Fruit fly (Drosophila melanogaster) whole organism, embryonic: ENCODE measurements around the gene CG31826.

Experiments
- ATbp ChIP-seq: fragments of 200-800 bp; sonication (Bioruptor generic); optimal IDR thresholded peaks from 2 replicates; lab custom pipeline; 2017; ENCODE audit warnings: missing biosample characterization, mild to moderate bottlenecking, missing genetic modification characterization, missing genetic modification reagents
- Abd-B ChIP-seq: fragments of 200-800 bp; sonication (Bioruptor generic); optimal IDR thresholded peaks from 2 replicates; lab custom pipeline; 2018; ENCODE audit warnings: missing biosample characterization, mild to moderate bottlenecking, missing genetic modification characterization, moderate library complexity
- CG10267 ChIP-seq: fragments of 200-800 bp; sonication (Bioruptor generic); optimal IDR thresholded peaks from 2 replicates; lab custom pipeline; 2018; ENCODE audit warnings: missing biosample characterization, mild to moderate bottlenecking, missing genetic modification characterization, moderate library complexity
- CG12155 ChIP-seq: fragments of 200-800 bp; sonication (Bioruptor generic); optimal IDR thresholded peaks from 3 replicates; lab custom pipeline; 2016; ENCODE audit warnings: missing biosample characterization, missing genetic modification characterization
- CG14860 ChIP-seq: fragments of 200-800 bp; sonication (Bioruptor generic); IDR thresholded peaks from 3 replicates; pipeline ENCODE4 v1.3.6; 2022; ENCODE audit warnings: missing biosample characterization, missing genetic modification characterization; ENCODE audit not compliant: partially characterized antibody
- CG1529 ChIP-seq: fragments of 200-800 bp; sonication (Bioruptor generic); optimal IDR thresholded peaks from 3 replicates; lab custom pipeline; 2018; ENCODE audit warnings: missing biosample characterization, missing genetic modification characterization
- CG16815 ChIP-seq: fragments of 200-800 bp; sonication (Bioruptor generic); optimal IDR thresholded peaks from 3 replicates; lab custom pipeline; 2017; ENCODE audit warnings: missing biosample characterization, mild to moderate bottlenecking, missing genetic modification characterization
- CG2120 ChIP-seq: fragments of 200-800 bp; sonication (Bioruptor generic); optimal IDR thresholded peaks from 3 replicates; lab custom pipeline; 2016; ENCODE audit warnings: missing biosample characterization, missing genetic modification characterization
- CG2678 ChIP-seq: fragments of 200-800 bp; sonication (Bioruptor generic); optimal IDR thresholded peaks from 3 replicates; lab custom pipeline; 2019; ENCODE audit warnings: missing biosample characterization, mild to moderate bottlenecking, missing genetic modification characterization, moderate library complexity
- CG30020 ChIP-seq: fragments of 200-800 bp; optimal IDR thresholded peaks from 2 replicates; lab custom pipeline; 2019; ENCODE audit warnings: missing biosample characterization, mild to moderate bottlenecking, missing genetic modification characterization, moderate library complexity
- CG3407 ChIP-seq: fragments of 200-800 bp; sonication (Bioruptor generic); optimal IDR thresholded peaks from 2 replicates; lab custom pipeline; 2018; ENCODE audit warnings: missing biosample characterization, mild to moderate bottlenecking, missing genetic modification characterization
- CG7372 ChIP-seq: fragments of 200-800 bp; sonication (Bioruptor generic); IDR thresholded peaks from 2 replicates; pipeline ENCODE4 v1.3.6; 2022; ENCODE audit warnings: missing biosample characterization, missing genetic modification characterization
- CG7928 ChIP-seq: fragments of 200-800 bp; sonication (Bioruptor generic); optimal IDR thresholded peaks from 2 replicates; lab custom pipeline; 2017; ENCODE audit warnings: missing biosample characterization, mild to moderate bottlenecking, missing genetic modification characterization
- CG7963 ChIP-seq: fragments of 200-800 bp; sonication (Bioruptor generic); IDR thresholded peaks from 3 replicates; pipeline ENCODE4 v1.3.6; 2022; ENCODE audit warnings: missing biosample characterization, missing genetic modification characterization; ENCODE audit not compliant: partially characterized antibody
- CG8290 ChIP-seq, 3 experiments: fragments of 200-800 bp; sonication (Bioruptor generic); optimal IDR thresholded peaks; 2 replicates each; lab custom pipeline; 2016 to 2019; ENCODE audit warnings: missing biosample characterization in 3 of 3, missing genetic modification characterization in 3 of 3, mild to moderate bottlenecking in 2 of 3, moderate library complexity in 1 of 3
- CG9932 ChIP-seq: fragments of 200-800 bp; sonication (Bioruptor generic); IDR thresholded peaks from 2 replicates; pipeline ENCODE4 v1.3.6; 2022; ENCODE audit warnings: missing biosample characterization, missing genetic modification characterization
- D ChIP-seq, 2 experiments: fragments of 200-800 bp in 1 of 2; fragments of >200 bp in 1 of 2; sonication (Bioruptor generic) in 1 of 2; optimal IDR thresholded peaks; 2 replicates in 1 of 2; 3 replicates in 1 of 2; lab custom pipeline; 2017; ENCODE audit warnings: mild to moderate bottlenecking in 1 of 2, missing biosample characterization in 1 of 2, missing genetic modification characterization in 1 of 2, missing genetic modification reagents in 1 of 2
- Deaf1 ChIP-seq: fragments of 200-800 bp; optimal IDR thresholded peaks from 3 replicates; lab custom pipeline; 2019; ENCODE audit warnings: missing biosample characterization, mild to moderate bottlenecking, missing genetic modification characterization, moderate library complexity
- Doc2 ChIP-seq: fragments of 200-800 bp; sonication (Bioruptor generic); IDR thresholded peaks from 2 replicates; pipeline ENCODE4 v1.3.6; 2022; ENCODE audit warnings: missing biosample characterization, missing genetic modification characterization
- ERR ChIP-seq: fragments of 200-800 bp; sonication (Bioruptor generic); optimal IDR thresholded peaks from 2 replicates; lab custom pipeline; 2016; ENCODE audit warnings: missing biosample characterization, missing genetic modification characterization
- Kr ChIP-seq: fragments of 200-800 bp; sonication (Bioruptor generic); optimal IDR thresholded peaks from 2 replicates; lab custom pipeline; 2017; ENCODE audit warnings: missing biosample characterization, mild to moderate bottlenecking, missing genetic modification characterization
- Lhr ChIP-seq: fragments of 200-800 bp; sonication (Bioruptor generic); optimal IDR thresholded peaks from 3 replicates; lab custom pipeline; 2017; ENCODE audit warnings: mild to moderate bottlenecking, missing biosample characterization, missing genetic modification reagents, missing genetic modification characterization
- MBD-R2 ChIP-seq: fragments of 200-800 bp; sonication (Bioruptor generic); IDR thresholded peaks from 2 replicates; pipeline ENCODE4 v1.3.6; 2022; ENCODE audit warnings: missing biosample characterization, missing genetic modification characterization
- Med ChIP-seq: fragments of 200-800 bp; sonication (Bioruptor generic); peaks from one replicate; lab custom pipeline; 2016; ENCODE audit warnings: missing biosample characterization, missing genetic modification characterization, mild to moderate bottlenecking, inconsistent platforms, moderate library complexity
- Mes4 ChIP-seq: fragments of 200-800 bp; sonication (Bioruptor generic); optimal IDR thresholded peaks from 2 replicates; lab custom pipeline; 2016; ENCODE audit warnings: missing biosample characterization, missing genetic modification characterization
- Optix ChIP-seq: fragments of 200-800 bp; sonication (Bioruptor generic); IDR thresholded peaks from 3 replicates; pipeline ENCODE4 v1.3.6; 2022; ENCODE audit warnings: missing biosample characterization, missing genetic modification characterization
- Tbp ChIP-seq: fragments of >200 bp; optimal IDR thresholded peaks from 2 replicates; lab custom pipeline; 2018; ENCODE audit warnings: missing biosample characterization, missing genetic modification characterization
- amos ChIP-seq: fragments of 200-800 bp; sonication (Bioruptor generic); IDR thresholded peaks from 2 replicates; pipeline ENCODE4 v1.3.6; 2022; ENCODE audit warnings: missing biosample characterization, missing genetic modification characterization; ENCODE audit not compliant: partially characterized antibody
- cato ChIP-seq: fragments of 200-800 bp; sonication (Bioruptor generic); optimal IDR thresholded peaks from 2 replicates; lab custom pipeline; 2016; ENCODE audit warnings: missing biosample characterization, missing genetic modification characterization, borderline replicate concordance
- caup ChIP-seq: fragments of 200-800 bp; sonication (Bioruptor generic); optimal IDR thresholded peaks from 3 replicates; lab custom pipeline; 2017; ENCODE audit warnings: missing biosample characterization, mild to moderate bottlenecking, missing genetic modification characterization, moderate library complexity; ENCODE audit not compliant: severe bottlenecking
- croc ChIP-seq: fragments of 200-800 bp; sonication (Bioruptor generic); conservative IDR thresholded peaks from 3 replicates; pipeline ENCODE4 v1.3.6; 2022; ENCODE audit warnings: missing biosample characterization, missing genetic modification characterization
- crol ChIP-seq: fragments of 200-800 bp; sonication (Bioruptor generic); IDR thresholded peaks from 2 replicates; pipeline ENCODE4 v1.3.6; 2022; ENCODE audit warnings: missing biosample characterization, missing genetic modification characterization
- dimm ChIP-seq: fragments of 200-800 bp; sonication (Bioruptor generic); IDR thresholded peaks from 2 replicates; pipeline ENCODE4 v1.3.6; 2022; ENCODE audit warnings: missing biosample characterization, missing genetic modification characterization
- dmrt99B ChIP-seq: fragments of 200-800 bp; sonication (Bioruptor generic); optimal IDR thresholded peaks from 2 replicates; lab custom pipeline; 2018; ENCODE audit warnings: missing biosample characterization, mild to moderate bottlenecking, missing genetic modification characterization, moderate library complexity
- dpn ChIP-seq, 2 experiments: fragments of 200-800 bp; sonication (Bioruptor generic); optimal IDR thresholded peaks; 3 replicates each; lab custom pipeline; 2016; ENCODE audit warnings: missing biosample characterization in 2 of 2, missing genetic modification characterization in 2 of 2
- hkb ChIP-seq, 2 experiments: fragments of 200-800 bp in 1 of 2; fragments of >200 bp in 1 of 2; sonication (Bioruptor generic) in 1 of 2; IDR thresholded peaks in 1 of 2; optimal IDR thresholded peaks in 1 of 2; 2 replicates each; pipeline versions ENCODE4 v1.3.6 to Lab custom; 2017 to 2022; ENCODE audit warnings: missing biosample characterization in 1 of 2, missing genetic modification characterization in 1 of 2
- inv ChIP-seq: fragments of 200-800 bp; sonication (Bioruptor generic); IDR thresholded peaks from 2 replicates; pipeline ENCODE4 v1.3.6; 2022; ENCODE audit warnings: missing biosample characterization, missing genetic modification characterization; ENCODE audit not compliant: partially characterized antibody
- kay ChIP-seq: fragments of 200-800 bp; sonication (Bioruptor generic); optimal IDR thresholded peaks from 2 replicates; lab custom pipeline; 2016; ENCODE audit warnings: missing biosample characterization, missing genetic modification characterization
- lilli ChIP-seq: fragments of 200-800 bp; sonication (Bioruptor generic); optimal IDR thresholded peaks from 3 replicates; lab custom pipeline; 2016; ENCODE audit warnings: missing biosample characterization, missing genetic modification characterization
- phol ChIP-seq: fragments of 200-800 bp; sonication (Bioruptor generic); optimal IDR thresholded peaks from 3 replicates; lab custom pipeline; 2018; ENCODE audit warnings: missing biosample characterization, mild to moderate bottlenecking, missing genetic modification characterization, moderate library complexity
- pita ChIP-seq: fragments of 200-800 bp; sonication (Bioruptor generic); optimal IDR thresholded peaks from 2 replicates; lab custom pipeline; 2017; ENCODE audit warnings: missing biosample characterization, mild to moderate bottlenecking, missing genetic modification characterization
- pnt ChIP-seq: fragments of 200-800 bp; sonication (Bioruptor generic); optimal IDR thresholded peaks from 3 replicates; lab custom pipeline; 2016; ENCODE audit warnings: missing biosample characterization, missing genetic modification characterization
- psq ChIP-seq: fragments of 200-800 bp; sonication (Bioruptor generic); optimal IDR thresholded peaks from 2 replicates; lab custom pipeline; 2017; ENCODE audit warnings: missing biosample characterization, missing genetic modification characterization
- ranshi ChIP-seq: fragments of 200-800 bp; sonication (Bioruptor generic); IDR thresholded peaks from 2 replicates; pipeline ENCODE4 v1.3.6; 2022; ENCODE audit warnings: missing biosample characterization, missing genetic modification characterization
- shn ChIP-seq: fragments of 200-800 bp; sonication (Bioruptor generic); optimal IDR thresholded peaks from 3 replicates; lab custom pipeline; 2016; ENCODE audit warnings: missing biosample characterization, missing genetic modification characterization
- sim ChIP-seq: fragments of 200-800 bp; sonication (Bioruptor generic); IDR thresholded peaks from 2 replicates; pipeline ENCODE4 v1.3.6; 2022; ENCODE audit warnings: missing biosample characterization, missing genetic modification characterization
- tx ChIP-seq: fragments of 200-800 bp; sonication (Bioruptor generic); optimal IDR thresholded peaks from 2 replicates; lab custom pipeline; 2016; ENCODE audit warnings: missing biosample characterization, missing genetic modification characterization
- zfh1 ChIP-seq: fragments of 200-800 bp; sonication (Bioruptor generic); IDR thresholded peaks from 3 replicates; pipeline ENCODE4 v1.3.6; 2022; ENCODE audit warnings: missing biosample characterization, missing genetic modification characterization
- zfh2 ChIP-seq: fragments of 200-800 bp; sonication (Bioruptor generic); optimal IDR thresholded peaks from 2 replicates; lab custom pipeline; 2016; ENCODE audit warnings: missing biosample characterization, missing genetic modification characterization

CG31826 gene

DNA sequence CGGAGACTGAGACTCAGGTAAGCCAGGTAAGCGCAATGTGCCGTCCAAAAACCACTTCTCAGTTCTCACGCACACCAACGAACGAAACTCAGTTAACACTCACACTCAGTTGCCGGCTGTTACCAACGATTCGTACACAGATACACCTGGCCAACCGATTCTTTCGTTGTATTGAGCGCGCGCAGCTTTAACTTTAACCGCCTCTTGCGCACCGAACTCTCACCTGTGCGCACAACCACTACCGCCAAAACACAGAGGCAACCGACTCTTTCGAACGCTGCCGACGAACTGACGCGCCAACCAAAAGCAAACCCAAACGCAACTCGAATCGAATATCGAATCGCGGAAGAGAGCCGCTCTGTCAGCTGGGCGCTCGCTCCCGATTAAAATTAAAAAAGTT is 10.4 kb downstream of the CG31826 start, which contains the start of gene Gli (continued):
- TF ChIP-seq dmrt99B (tag; lab: Kevin White, UChicago): no peak
- peak; percentile 33; the same call in 1 of the 2 replicates for TF ChIP-seq inv (GFP tag; lab: Robert Waterston, UW)
- peak; percentile 85 for TF ChIP-seq Deaf1 (tag; lab: Kevin White, UChicago)
- TF ChIP-seq CG14860 (GFP tag; lab: Robert Waterston, UW): no peak
- no peak for TF ChIP-seq Tbp
- no peak for TF ChIP-seq CG2678 (tag; lab: Kevin White, UChicago)
- peak; percentile 43; the same call in 1 of the 2 replicates for TF ChIP-seq sim (GFP tag; lab: Robert Waterston, UW)
- TF ChIP-seq psq (GFP tag; lab: Kevin White, UChicago): no peak
- TF ChIP-seq CG7372 (GFP tag; lab: Robert Waterston, UW): no peak
- 0 out of 3 replicates have a peak, but pooled peaks have one; percentile 22 for TF ChIP-seq Optix (GFP tag; lab: Robert Waterston, UW)
- no peak for TF ChIP-seq CG7928 (GFP tag; lab: Kevin White, UChicago)
- no peak for TF ChIP-seq D (optimal IDR thresholded peaks at IDR 0.05; lab: Kevin White, UChicago)
- no peak for TF ChIP-seq D (GFP tag; optimal IDR thresholded peaks at IDR 0.05; lab: Kevin White, UChicago)
- peak; percentile 25 for TF ChIP-seq ERR (GFP tag; lab: Kevin White, UChicago)
- TF ChIP-seq CG2120: peak; percentile 1
- TF ChIP-seq CG10267 (tag; lab: Kevin White, UChicago): peak; percentile 7
- no peak for TF ChIP-seq CG30020
- TF ChIP-seq croc (GFP tag; lab: Robert Waterston, UW): no peak
- TF ChIP-seq Kr (GFP tag; lab: Kevin White, UChicago): no peak
- TF ChIP-seq dpn (GFP tag; optimal IDR thresholded peaks at IDR 0.05; lab: Kevin White, UChicago): peak in 1 of 2 experiments; percentile 58
- TF ChIP-seq lilli (GFP tag; lab: Kevin White, UChicago): no peak
- TF ChIP-seq Lhr (GFP tag; lab: Kevin White, UChicago): no peak
- no peak for TF ChIP-seq phol (tag; lab: Kevin White, UChicago)
- TF ChIP-seq ranshi: 0 out of 2 replicates have a peak, but pooled peaks have one; percentile 12
- peak; percentile 60 for TF ChIP-seq amos (GFP tag; lab: Robert Waterston, UW)
- TF ChIP-seq shn: no peak
- TF ChIP-seq MBD-R2: peak; percentile 40; the same call in 1 of the 2 replicates
- no peak for TF ChIP-seq CG1529 (GFP tag; lab: Kevin White, UChicago)
- TF ChIP-seq CG8290 (GFP tag; optimal IDR thresholded peaks at IDR 0.05; lab: Kevin White, UChicago): no peak
- TF ChIP-seq CG8290 (tag; optimal IDR thresholded peaks at IDR 0.05; lab: Kevin White, UChicago): peak in 1 of 2 experiments; percentile 85
- TF ChIP-seq kay: peak; percentile 21
- peak; percentile 48; the same call in 1 of the 3 replicates for TF ChIP-seq CG7963 (GFP tag; lab: Robert Waterston, UW)
- no peak for TF ChIP-seq pita
- TF ChIP-seq Doc2 (GFP tag; lab: Robert Waterston, UW): no peak
- TF ChIP-seq hkb (optimal IDR thresholded peaks at IDR 0.05; lab: Kevin White, UChicago): no peak
- TF ChIP-seq hkb (GFP tag; IDR thresholded peaks at IDR 0.05; lab: Robert Waterston, UW): peak; percentile 56
- TF ChIP-seq Med (GFP tag; lab: Kevin White, UChicago): peak; percentile 96
- TF ChIP-seq caup: peak; percentile 51
- TF ChIP-seq crol (GFP tag; lab: Robert Waterston, UW): no peak
- no peak for TF ChIP-seq ATbp
- no peak for TF ChIP-seq dimm (GFP tag; lab: Robert Waterston, UW)
- no peak for TF ChIP-seq Mes4 (GFP tag; lab: Kevin White, UChicago)
- no peak for TF ChIP-seq CG12155 (GFP tag; lab: Kevin White, UChicago)
- no peak for TF ChIP-seq zfh2
- TF ChIP-seq zfh1 (GFP tag; lab: Robert Waterston, UW): peak; percentile 57; the same call in 2 of the 3 replicates
- TF ChIP-seq Abd-B (GFP tag; lab: Kevin White, UChicago): no peak
- TF ChIP-seq pnt (GFP tag; lab: Kevin White, UChicago): no peak
- no peak for TF ChIP-seq tx (GFP tag; lab: Kevin White, UChicago)
- TF ChIP-seq CG9932 (GFP tag; lab: Robert Waterston, UW): peak; percentile 39; the same call in 1 of the 2 replicates
- TF ChIP-seq cato (GFP tag; lab: Kevin White, UChicago): no peak
- TF ChIP-seq CG3407 (GFP tag; lab: Kevin White, UChicago): no peak
- TF ChIP-seq CG16815 (GFP tag; lab: Kevin White, UChicago): no peak
